Worm (Caenorhabditis elegans) whole organism, L2 larva: ENCODE results near the gene fnip-2.

ENCODE experiments used
- C34F6.9 ChIP-seq: fragments of 150-350 bp; optimal IDR thresholded peaks from 2 replicates; lab custom pipeline; 2014; ENCODE audit warnings: missing biosample characterization, missing genetic modification characterization
- F13H6.1 ChIP-seq: sonication (generic microtip); optimal IDR thresholded peaks from 2 replicates; lab custom pipeline; 2016; ENCODE audit warnings: missing genetic modification characterization, missing compliant biosample characterization
- ZK546.5 ChIP-seq: sonication (generic microtip); optimal IDR thresholded peaks from 2 replicates; lab custom pipeline; 2017; ENCODE audit warnings: missing biosample characterization, missing genetic modification characterization
- aly-2 ChIP-seq: fragments of 150-350 bp; optimal IDR thresholded peaks from 2 replicates; lab custom pipeline; 2014; ENCODE audit warnings: missing biosample characterization, missing genetic modification characterization
- ama-1 ChIP-seq: fragments of 150-350 bp; optimal IDR thresholded peaks from 2 replicates; lab custom pipeline; 2018; ENCODE audit warnings: inconsistent platforms
- ceh-82 ChIP-seq: fragments of 150-350 bp; optimal IDR thresholded peaks from 2 replicates; lab custom pipeline; 2014; ENCODE audit warnings: missing biosample characterization, missing genetic modification characterization
- crh-2 ChIP-seq: sonication (generic microtip); optimal IDR thresholded peaks from 2 replicates; lab custom pipeline; 2017; ENCODE audit warnings: missing biosample characterization, missing genetic modification characterization
- dmd-4 ChIP-seq: sonication (generic microtip); optimal IDR thresholded peaks from 2 replicates; lab custom pipeline; 2017; ENCODE audit warnings: missing biosample characterization, missing genetic modification characterization
- egl-27 ChIP-seq: sonication (generic microtip); optimal IDR thresholded peaks from 3 replicates; lab custom pipeline; 2017; ENCODE audit warnings: missing biosample characterization, missing genetic modification reagents, missing genetic modification characterization
- fos-1 ChIP-seq: fragments of 150-350 bp; optimal IDR thresholded peaks from 2 replicates; lab custom pipeline; 2014; ENCODE audit warnings: missing biosample characterization, missing genetic modification characterization
- gmeb-1 ChIP-seq: fragments of 150-350 bp; optimal IDR thresholded peaks from 2 replicates; lab custom pipeline; 2014; ENCODE audit warnings: missing biosample characterization, missing genetic modification characterization
- lin-11 ChIP-seq: fragments of 150-350 bp; sonication (generic microtip); optimal IDR thresholded peaks from 2 replicates; lab custom pipeline; 2014; ENCODE audit warnings: missing biosample characterization, missing genetic modification characterization, inconsistent platforms, mixed read lengths
- lin-13 ChIP-seq: fragments of 150-350 bp; optimal IDR thresholded peaks from 2 replicates; lab custom pipeline; 2014; ENCODE audit warnings: missing biosample characterization, missing genetic modification reagents, missing genetic modification characterization
- lin-39 ChIP-seq: fragments of 150-350 bp; optimal IDR thresholded peaks from 2 replicates; lab custom pipeline; 2014; ENCODE audit warnings: missing biosample characterization, missing genetic modification reagents, missing genetic modification characterization
- lsy-2 ChIP-seq, 2 experiments: fragments of 150-350 bp in 1 of 2; sonication (generic microtip) in 1 of 2; optimal IDR thresholded peaks; 2 replicates each; lab custom pipeline; 2014 to 2017; ENCODE audit warnings: missing biosample characterization in 2 of 2, missing genetic modification characterization in 2 of 2
- mab-5 ChIP-seq: fragments of 150-350 bp; optimal IDR thresholded peaks from 2 replicates; lab custom pipeline; 2014; ENCODE audit warnings: missing biosample characterization, missing genetic modification characterization
- mbf-1 ChIP-seq: sonication (generic microtip); optimal IDR thresholded peaks from 2 replicates; lab custom pipeline; 2017; ENCODE audit warnings: missing biosample characterization, missing genetic modification characterization
- mdl-1 ChIP-seq, 2 experiments: fragments of 150-350 bp in 1 of 2; sonication (generic microtip) in 1 of 2; optimal IDR thresholded peaks; 2 replicates each; lab custom pipeline; 2017; ENCODE audit warnings: missing biosample characterization in 2 of 2, missing genetic modification characterization in 2 of 2
- nhr-11 ChIP-seq: fragments of 150-350 bp; optimal IDR thresholded peaks from 2 replicates; lab custom pipeline; 2014; ENCODE audit warnings: missing biosample characterization, missing genetic modification characterization
- nhr-12 ChIP-seq: fragments of 150-350 bp; optimal IDR thresholded peaks from 2 replicates; lab custom pipeline; 2014; ENCODE audit warnings: missing biosample characterization, missing genetic modification characterization
- nhr-21 ChIP-seq: fragments of 150-350 bp; optimal IDR thresholded peaks from 2 replicates; lab custom pipeline; 2014; ENCODE audit warnings: missing biosample characterization, missing genetic modification characterization
- nhr-25 ChIP-seq: fragments of 150-350 bp; sonication (generic microtip); optimal IDR thresholded peaks from 3 replicates; lab custom pipeline; 2014; ENCODE audit warnings: missing biosample characterization, missing genetic modification characterization
- peb-1 ChIP-seq: fragments of 150-350 bp; optimal IDR thresholded peaks from 2 replicates; lab custom pipeline; 2014; ENCODE audit warnings: missing biosample characterization, missing genetic modification characterization
- sma-3 ChIP-seq: sonication (generic microtip); optimal IDR thresholded peaks from 2 replicates; lab custom pipeline; 2016; ENCODE audit warnings: missing genetic modification reagents, missing genetic modification characterization, missing compliant biosample characterization
- sma-9 ChIP-seq, 2 experiments: fragments of 150-350 bp in 1 of 2; sonication (generic microtip) in 1 of 2; optimal IDR thresholded peaks; 2 replicates each; lab custom pipeline; 2014 to 2016; ENCODE audit warnings: missing genetic modification characterization in 2 of 2, mild to moderate bottlenecking in 1 of 2, missing biosample characterization in 1 of 2, missing compliant biosample characterization in 1 of 2, missing genetic modification reagents in 1 of 2, moderate library complexity in 1 of 2
- snpc-4 ChIP-seq: fragments of 150-350 bp; optimal IDR thresholded peaks from 2 replicates; lab custom pipeline; 2014; ENCODE audit warnings: missing biosample characterization, missing genetic modification characterization
- unc-39 ChIP-seq: fragments of 150-350 bp; optimal IDR thresholded peaks from 2 replicates; lab custom pipeline; 2014; ENCODE audit warnings: missing biosample characterization, missing genetic modification characterization
- unc-55 ChIP-seq: fragments of 150-350 bp; sonication (generic microtip); optimal IDR thresholded peaks from 3 replicates; lab custom pipeline; 2014; ENCODE audit warnings: missing biosample characterization, missing genetic modification reagents, missing genetic modification characterization
- unc-62 ChIP-seq: fragments of 150-350 bp; optimal IDR thresholded peaks from 2 replicates; lab custom pipeline; 2014; ENCODE audit warnings: missing biosample characterization, missing genetic modification reagents, missing genetic modification characterization
- zag-1 ChIP-seq: fragments of 150-350 bp; optimal IDR thresholded peaks from 2 replicates; lab custom pipeline; 2014; ENCODE audit warnings: missing biosample characterization, missing genetic modification characterization
- ztf-1 ChIP-seq: fragments of 200-800 bp; sonication (Bioruptor generic); conservative IDR thresholded peaks from 2 replicates; pipeline ENCODE4 v1.3.6; 2022; ENCODE audit warnings: missing genetic modification characterization, missing compliant biosample characterization
- ztf-11 ChIP-seq: sonication (generic microtip); optimal IDR thresholded peaks from 2 replicates; lab custom pipeline; 2017; ENCODE audit warnings: missing biosample characterization, missing genetic modification characterization

The fnip-2 gene

ce11 chrIV:2281353-2281976 lies 58.8 kb downstream of the fnip-2 start:
- TF ChIP-seq peb-1 (tag; lab: Kevin White, UChicago) (no peak), lin-13 (GFP tag; lab: Kevin White, UChicago) (peak; percentile 44), lsy-2 (tag; optimal IDR thresholded peaks at IDR 0.05; lab: Kevin White, UChicago) (peak in 1 of 2 experiments; percentile 47), mdl-1 (tag; optimal IDR thresholded peaks at IDR 0.05; lab: Kevin White, UChicago) (no peak), egl-27 (tag; lab: Kevin White, UChicago) (no peak), ZK546.5 (no peak), ceh-82 (tag; lab: Kevin White, UChicago) (no peak), C34F6.9 (tag; lab: Kevin White, UChicago) (peak; percentile 7), fos-1 (tag; lab: Kevin White, UChicago) (peak; percentile 97), ztf-11 (tag; lab: Kevin White, UChicago) (no peak), gmeb-1 (tag; lab: Kevin White, UChicago) (peak; percentile 72), snpc-4 (tag; lab: Kevin White, UChicago) (no peak), zag-1 (tag; lab: Kevin White, UChicago) (no peak), sma-3 (GFP tag; lab: Kevin White, UChicago) (peak; percentile 79), lin-11 (tag; lab: Kevin White, UChicago) (no peak), unc-62 (GFP tag; lab: Kevin White, UChicago) (no peak), ama-1 (lab: Kevin White, UChicago) (peak; percentile 85), dmd-4 (tag; lab: Kevin White, UChicago) (no peak), crh-2 (tag; lab: Kevin White, UChicago) (peak; percentile 79), sma-9 (GFP tag; optimal IDR thresholded peaks at IDR 0.05; lab: Kevin White, UChicago) (peak; percentile 59), sma-9 (tag; optimal IDR thresholded peaks at IDR 0.05; lab: Kevin White, UChicago) (no peak), nhr-11 (no peak), nhr-21 (tag; lab: Kevin White, UChicago) (peak; percentile 56), aly-2 (tag; lab: Kevin White, UChicago) (no peak), nhr-25 (peak; percentile 50), nhr-12 (tag; lab: Kevin White, UChicago) (no peak)

ce11 chrIV:2284462-2285047 lies 61.9 kb downstream of the fnip-2 start:
- no peak for TF ChIP-seq ztf-1 (GFP tag; lab: Robert Waterston, UW)
- no peak for TF ChIP-seq snpc-4 (tag; lab: Kevin White, UChicago)
- TF ChIP-seq ama-1 (lab: Kevin White, UChicago), result no peak
- TF ChIP-seq unc-55 (GFP tag; lab: Kevin White, UChicago), result no peak
- TF ChIP-seq ztf-11 (tag; lab: Kevin White, UChicago), result no peak
- TF ChIP-seq gmeb-1 (tag; lab: Kevin White, UChicago), result peak; percentile 24
- no peak for TF ChIP-seq aly-2 (tag; lab: Kevin White, UChicago)
- no peak for TF ChIP-seq F13H6.1
- no peak for TF ChIP-seq crh-2 (tag; lab: Kevin White, UChicago)
- TF ChIP-seq mab-5 (tag; lab: Kevin White, UChicago), result no peak
- no peak for TF ChIP-seq nhr-12 (tag; lab: Kevin White, UChicago)
- no peak for TF ChIP-seq mbf-1
- TF ChIP-seq lin-39, result no peak
- no peak for TF ChIP-seq zag-1 (tag; lab: Kevin White, UChicago)
- TF ChIP-seq egl-27 (tag; lab: Kevin White, UChicago), result no peak
- TF ChIP-seq fos-1 (tag; lab: Kevin White, UChicago), result peak; percentile 96
- no peak for TF ChIP-seq peb-1 (tag; lab: Kevin White, UChicago)
- TF ChIP-seq ceh-82 (tag; lab: Kevin White, UChicago), result no peak
- no peak for TF ChIP-seq unc-39 (tag; lab: Kevin White, UChicago)
- TF ChIP-seq ZK546.5, result no peak
- TF ChIP-seq sma-9 (GFP tag; optimal IDR thresholded peaks at IDR 0.05; lab: Kevin White, UChicago), result peak; percentile 39
- no peak for TF ChIP-seq sma-9 (tag; optimal IDR thresholded peaks at IDR 0.05; lab: Kevin White, UChicago)
